Fruit fly (Drosophila melanogaster) S2 (cell line): ENCODE results near the gene CG31344.

ENCODE experiments used
- CG8478 ChIP-seq: fragments of >200 bp; optimal IDR thresholded peaks from 2 replicates; lab custom pipeline; 2018
- CTCF ChIP-seq, 2 experiments: fragments of >200 bp; optimal IDR thresholded peaks; 2 replicates each; lab custom pipeline; 2018

The CG31344 gene

DNA sequence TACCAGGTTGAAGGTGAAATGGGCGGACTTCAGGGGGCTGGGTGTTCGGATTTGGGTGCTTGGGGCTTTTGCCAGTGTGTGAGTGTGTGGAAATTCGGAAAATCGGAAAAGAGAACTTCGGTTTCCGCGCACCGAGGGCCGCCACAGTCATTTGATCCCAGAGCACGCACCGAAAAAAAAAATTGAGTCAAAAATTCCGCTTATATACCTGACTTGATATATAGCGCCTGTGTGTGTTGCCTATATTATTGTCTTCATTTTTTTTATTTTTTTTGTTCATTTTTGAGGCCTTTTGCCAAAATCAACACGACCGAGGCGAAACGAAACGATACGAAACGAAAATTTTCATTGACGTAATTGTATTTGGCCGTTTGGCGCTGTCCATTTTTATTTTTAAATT lies 47.9 kb downstream of the CG31344 start:
- TF ChIP-seq CTCF (optimal IDR thresholded peaks at IDR 0.05; lab: Kevin White, UChicago) (no peak), CG8478 (lab: Kevin White, UChicago) (no peak)
